Worm (Caenorhabditis elegans) whole organism, L2 larva: ENCODE measurements around the gene fbxc-42.

Source experiments
- lin-11 ChIP-seq: fragments of 150-350 bp; sonication (generic microtip); optimal IDR thresholded peaks from 2 replicates; lab custom pipeline; 2014; ENCODE audit warnings: missing biosample characterization, missing genetic modification characterization, inconsistent platforms, mixed read lengths
- unc-39 ChIP-seq: fragments of 150-350 bp; optimal IDR thresholded peaks from 2 replicates; lab custom pipeline; 2014; ENCODE audit warnings: missing biosample characterization, missing genetic modification characterization
- unc-62 ChIP-seq: fragments of 150-350 bp; optimal IDR thresholded peaks from 2 replicates; lab custom pipeline; 2014; ENCODE audit warnings: missing biosample characterization, missing genetic modification reagents, missing genetic modification characterization

- TF ChIP-seq unc-62 (GFP tag; lab: Kevin White, UChicago): no peak
- no peak for TF ChIP-seq unc-39 (tag; lab: Kevin White, UChicago)
- no peak for TF ChIP-seq lin-11 (tag; lab: Kevin White, UChicago)
Observed at ce11 chrII:979135-979534, 12.3 kb upstream of the fbxc-42 start, which contains the start of the genes fbxc-17 and fbxc-15.
